Worm (Caenorhabditis elegans): ENCODE data around the gene C44H9.4.

DNA sequence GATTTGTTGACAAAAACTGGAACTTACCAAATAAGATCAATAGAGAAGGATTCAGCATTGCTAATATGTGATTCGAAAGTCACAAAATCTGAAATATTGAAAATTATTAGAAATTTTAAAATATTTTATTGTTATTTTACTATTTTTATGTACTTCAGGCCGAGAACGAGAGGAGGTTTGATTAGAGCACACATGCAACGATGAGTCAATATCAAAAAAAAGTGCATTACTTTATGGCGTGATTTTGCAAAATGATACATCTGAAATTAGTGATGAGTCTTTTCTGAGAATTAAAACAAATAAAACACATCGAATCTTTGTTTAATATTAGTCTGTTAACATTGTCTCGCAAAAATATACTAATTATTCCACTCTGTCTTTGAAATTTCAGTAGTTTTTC lies 9.3 kb downstream of the C44H9.4 start:
- TF ChIP-seq ztf-11 (tag; optimal IDR thresholded peaks at IDR 0.05) (no peak), jun-1 (tag; optimal IDR thresholded peaks at IDR 0.05) (no peak), nhr-76 (tag; optimal IDR thresholded peaks at IDR 0.05) (no peak), lin-39 (tag; optimal IDR thresholded peaks at IDR 0.05) (no peak), nhr-11 (tag; optimal IDR thresholded peaks at IDR 0.05) (no peak), skn-1 (tag; optimal IDR thresholded peaks at IDR 0.05) (no peak), ama-1 (optimal IDR thresholded peaks at IDR 0.05) (no peak), ceh-82 (tag; optimal IDR thresholded peaks at IDR 0.05) (no peak), nhr-23 (tag; optimal IDR thresholded peaks at IDR 0.05) (no peak)

All from whole organism, L3 larva.